Fruit fly (Drosophila melanogaster) whole organism, embryonic: ENCODE data around the gene GC.

ENCODE experiments used
- Abd-B ChIP-seq: fragments of 200-800 bp; sonication (Bioruptor generic); optimal IDR thresholded peaks from 2 replicates; lab custom pipeline; 2018; ENCODE audit warnings: missing biosample characterization, mild to moderate bottlenecking, missing genetic modification characterization, moderate library complexity
- Awh ChIP-seq: fragments of 200-800 bp; sonication (Bioruptor generic); IDR thresholded peaks from 2 replicates; pipeline ENCODE4, ENCODE4 v1.3.6; 2022; ENCODE audit warnings: missing biosample characterization, missing genetic modification characterization
- C15 ChIP-seq: fragments of 200-800 bp; sonication (Bioruptor generic); IDR thresholded peaks from 3 replicates; pipeline ENCODE4 v1.3.6; 2022; ENCODE audit warnings: missing biosample characterization, missing genetic modification characterization
- CG10274 ChIP-seq: fragments of 200-800 bp; sonication (Bioruptor generic); optimal IDR thresholded peaks from 3 replicates; lab custom pipeline; 2017; ENCODE audit warnings: missing biosample characterization, mild to moderate bottlenecking, missing genetic modification characterization
- CG11247 ChIP-seq: fragments of 200-800 bp; sonication (Bioruptor generic); IDR thresholded peaks from 2 replicates; pipeline ENCODE4 v1.3.6; 2022; ENCODE audit warnings: missing biosample characterization, missing genetic modification characterization
- CG1233 ChIP-seq: fragments of 200-800 bp; sonication (Bioruptor generic); optimal IDR thresholded peaks from 4 replicates; lab custom pipeline; 2018; ENCODE audit warnings: missing biosample characterization, mild to moderate bottlenecking, missing genetic modification characterization
- CG14441 ChIP-seq: fragments of 200-800 bp; sonication (Bioruptor generic); IDR thresholded peaks from 2 replicates; pipeline ENCODE4 v1.3.6; 2022; ENCODE audit warnings: missing biosample characterization, missing genetic modification characterization
- CG1602 ChIP-seq: fragments of 200-800 bp; sonication (Bioruptor generic); optimal IDR thresholded peaks from 3 replicates; lab custom pipeline; 2016; ENCODE audit warnings: missing biosample characterization, missing genetic modification characterization
- CG1647 ChIP-seq: fragments of 200-800 bp; sonication (Bioruptor generic); optimal IDR thresholded peaks from 3 replicates; lab custom pipeline; 2016; ENCODE audit warnings: missing biosample characterization, missing genetic modification characterization
- CG16863 ChIP-seq: fragments of 200-800 bp; sonication (Bioruptor generic); optimal IDR thresholded peaks from 3 replicates; lab custom pipeline; 2016; ENCODE audit warnings: missing biosample characterization, missing genetic modification characterization
- CG17612 ChIP-seq: fragments of 200-800 bp; sonication (Bioruptor generic); IDR thresholded peaks from 2 replicates; pipeline ENCODE4 v1.3.6; 2022; ENCODE audit warnings: missing biosample characterization, missing genetic modification characterization
- CG3163 ChIP-seq: fragments of 200-800 bp; sonication (Bioruptor generic); optimal IDR thresholded peaks from 3 replicates; lab custom pipeline; 2016; ENCODE audit warnings: missing biosample characterization, missing genetic modification characterization
- CG33557 ChIP-seq: fragments of 200-800 bp; sonication (Bioruptor generic); optimal IDR thresholded peaks from 2 replicates; lab custom pipeline; 2019; ENCODE audit warnings: missing biosample characterization, mild to moderate bottlenecking, missing genetic modification characterization, moderate library complexity
- CG3995 ChIP-seq: fragments of 200-800 bp; sonication (Bioruptor generic); optimal IDR thresholded peaks from 3 replicates; lab custom pipeline; 2016; ENCODE audit warnings: missing biosample characterization, missing genetic modification characterization
- CG4617 ChIP-seq: fragments of 200-800 bp; sonication (Bioruptor generic); optimal IDR thresholded peaks from 3 replicates; lab custom pipeline; 2016; ENCODE audit warnings: missing biosample characterization, missing genetic modification characterization, borderline replicate concordance
- CG7357 ChIP-seq: fragments of 200-800 bp; sonication (Bioruptor generic); IDR thresholded peaks from 3 replicates; pipeline ENCODE4 v1.3.6; 2022; ENCODE audit warnings: missing biosample characterization, missing genetic modification characterization
- CG8290 ChIP-seq, 3 experiments: fragments of 200-800 bp; sonication (Bioruptor generic); optimal IDR thresholded peaks; 2 replicates each; lab custom pipeline; 2016 to 2019; ENCODE audit warnings: missing biosample characterization in 3 of 3, missing genetic modification characterization in 3 of 3, mild to moderate bottlenecking in 2 of 3, moderate library complexity in 1 of 3
- CG9876 ChIP-seq: fragments of 200-800 bp; sonication (Bioruptor generic); optimal IDR thresholded peaks from 2 replicates; lab custom pipeline; 2016; ENCODE audit warnings: missing biosample characterization, missing genetic modification characterization
- CkIIα-i1 ChIP-seq: fragments of 200-800 bp; sonication (Bioruptor generic); IDR thresholded peaks from 2 replicates; pipeline ENCODE4 v1.3.6; 2022; ENCODE audit warnings: missing biosample characterization, missing genetic modification characterization
- CrebB ChIP-seq: fragments of 200-800 bp; sonication (Bioruptor generic); optimal IDR thresholded peaks from 3 replicates; lab custom pipeline; 2018; ENCODE audit warnings: missing biosample characterization, mild to moderate bottlenecking, missing genetic modification characterization
- Deaf1 ChIP-seq: fragments of 200-800 bp; optimal IDR thresholded peaks from 3 replicates; lab custom pipeline; 2019; ENCODE audit warnings: missing biosample characterization, mild to moderate bottlenecking, missing genetic modification characterization, moderate library complexity
- Dll ChIP-seq: fragments of 200-800 bp; sonication (Bioruptor generic); IDR thresholded peaks from 4 replicates; pipeline ENCODE4 v1.3.6; 2022; ENCODE audit warnings: missing biosample characterization, missing genetic modification characterization; ENCODE audit not compliant: partially characterized antibody
- Ets65A ChIP-seq: fragments of 200-800 bp; sonication (Bioruptor generic); peaks from one replicate; lab custom pipeline; 2016; ENCODE audit warnings: missing biosample characterization, missing genetic modification characterization
- Lim3 ChIP-seq: fragments of 200-800 bp; sonication (Bioruptor generic); IDR thresholded peaks from 2 replicates; pipeline ENCODE4 v1.3.6; 2022; ENCODE audit warnings: missing biosample characterization, missing genetic modification characterization
- Max ChIP-seq: fragments of 200-800 bp; sonication (Bioruptor generic); optimal IDR thresholded peaks from 2 replicates; lab custom pipeline; 2016; ENCODE audit warnings: missing biosample characterization, mild to moderate bottlenecking, missing genetic modification characterization
- Meics ChIP-seq: fragments of 200-800 bp; sonication (Bioruptor generic); optimal IDR thresholded peaks from 2 replicates; lab custom pipeline; 2017; ENCODE audit warnings: missing biosample characterization, mild to moderate bottlenecking, missing genetic modification characterization
- Nf-YB ChIP-seq: fragments of 200-800 bp; sonication (Bioruptor generic); optimal IDR thresholded peaks from 3 replicates; lab custom pipeline; 2019; ENCODE audit warnings: missing biosample characterization, mild to moderate bottlenecking, missing genetic modification characterization, moderate library complexity
- PHDP ChIP-seq: fragments of 200-800 bp; sonication (Bioruptor generic); optimal IDR thresholded peaks from 3 replicates; lab custom pipeline; 2018; ENCODE audit warnings: missing biosample characterization, mild to moderate bottlenecking, missing genetic modification characterization, moderate library complexity
- Stat92E ChIP-seq, 3 experiments: fragments of >200 bp in 2 of 3; fragments of 200-800 bp in 1 of 3; sonication (Bioruptor generic) in 1 of 3; optimal IDR thresholded peaks; 2 replicates each; lab custom pipeline; 2017 to 2019; ENCODE audit warnings: missing biosample characterization in 3 of 3, missing genetic modification characterization in 3 of 3, mild to moderate bottlenecking in 1 of 3, moderate library complexity in 1 of 3
- bowl ChIP-seq: fragments of 200-800 bp; sonication (Bioruptor generic); IDR thresholded peaks from 2 replicates; pipeline ENCODE4 v1.3.6; 2022; ENCODE audit warnings: missing biosample characterization, missing genetic modification characterization
- cg ChIP-seq: fragments of 200-800 bp; sonication (Bioruptor generic); optimal IDR thresholded peaks from 3 replicates; lab custom pipeline; 2019; ENCODE audit warnings: missing biosample characterization, mild to moderate bottlenecking, missing genetic modification characterization, moderate library complexity
- chinmo ChIP-seq: fragments of 200-800 bp; sonication (Bioruptor generic); IDR thresholded peaks from 4 replicates; pipeline ENCODE4 v1.3.6; 2022; ENCODE audit warnings: missing biosample characterization, missing genetic modification characterization; ENCODE audit not compliant: partially characterized antibody
- dati ChIP-seq: fragments of 200-800 bp; sonication (Bioruptor generic); IDR thresholded peaks from 2 replicates; pipeline ENCODE4 v1.3.6; 2022; ENCODE audit warnings: missing biosample characterization, missing genetic modification characterization
- dpn ChIP-seq, 2 experiments: fragments of 200-800 bp; sonication (Bioruptor generic); optimal IDR thresholded peaks; 3 replicates each; lab custom pipeline; 2016; ENCODE audit warnings: missing biosample characterization in 2 of 2, missing genetic modification characterization in 2 of 2
- dysf ChIP-seq: fragments of 200-800 bp; sonication (Bioruptor generic); IDR thresholded peaks from 3 replicates; pipeline ENCODE4 v1.3.6; 2022; ENCODE audit warnings: missing biosample characterization, missing genetic modification characterization
- esg ChIP-seq: fragments of 200-800 bp; sonication (Bioruptor generic); conservative IDR thresholded peaks from 2 replicates; pipeline ENCODE4 v1.3.6; 2022; ENCODE audit warnings: missing biosample characterization, missing genetic modification characterization
- ind ChIP-seq: fragments of 200-800 bp; sonication (Bioruptor generic); optimal IDR thresholded peaks from 3 replicates; lab custom pipeline; 2016; ENCODE audit warnings: missing biosample characterization, missing genetic modification characterization
- jigr1 ChIP-seq: fragments of 200-800 bp; sonication (Bioruptor generic); IDR thresholded peaks from 3 replicates; pipeline ENCODE4 v1.3.6; 2022; ENCODE audit warnings: missing biosample characterization, missing genetic modification characterization
- p53 ChIP-seq: fragments of 200-800 bp; sonication (Bioruptor generic); optimal IDR thresholded peaks from 2 replicates; lab custom pipeline; 2016; ENCODE audit warnings: missing biosample characterization, missing genetic modification characterization
- peb ChIP-seq: fragments of 200-800 bp; sonication (Bioruptor generic); IDR thresholded peaks from 2 replicates; pipeline ENCODE4 v1.3.6; 2022; ENCODE audit warnings: missing biosample characterization, missing genetic modification characterization
- pzg ChIP-seq: fragments of 200-800 bp; sonication (Bioruptor generic); optimal IDR thresholded peaks from 3 replicates; lab custom pipeline; 2018; ENCODE audit warnings: missing biosample characterization, mild to moderate bottlenecking, missing genetic modification characterization, moderate library complexity
- rib ChIP-seq: fragments of 200-800 bp; sonication (Bioruptor generic); IDR thresholded peaks from 2 replicates; pipeline ENCODE4 v1.3.6; 2022; ENCODE audit warnings: missing biosample characterization, missing genetic modification characterization
- schlank ChIP-seq: fragments of 200-800 bp; sonication (Bioruptor generic); optimal IDR thresholded peaks from 2 replicates; lab custom pipeline; 2018; ENCODE audit warnings: missing biosample characterization, mild to moderate bottlenecking, missing genetic modification characterization
- sens-2 ChIP-seq: fragments of 200-800 bp; sonication (Bioruptor generic); IDR thresholded peaks from 2 replicates; pipeline ENCODE4 v1.3.6; 2022; ENCODE audit warnings: missing biosample characterization, missing genetic modification characterization
- slbo ChIP-seq: fragments of 200-800 bp; sonication (Bioruptor generic); IDR thresholded peaks from 2 replicates; pipeline ENCODE4 v1.3.6; 2022; ENCODE audit warnings: missing biosample characterization, missing genetic modification characterization
- so ChIP-seq: fragments of 200-800 bp; sonication (Bioruptor generic); IDR thresholded peaks from 3 replicates; pipeline ENCODE4 v1.3.6; 2022; ENCODE audit warnings: missing biosample characterization, missing genetic modification characterization
- ttk ChIP-seq: fragments of 200-800 bp; sonication (Bioruptor generic); IDR thresholded peaks from 2 replicates; pipeline ENCODE4 v2.1.2; 2022; ENCODE audit warnings: missing biosample characterization, missing genetic modification characterization
- twi ChIP-seq: fragments of 200-800 bp; optimal IDR thresholded peaks from 2 replicates; lab custom pipeline; 2019; ENCODE audit warnings: missing biosample characterization, mild to moderate bottlenecking, missing genetic modification characterization, moderate library complexity
- unc-4 ChIP-seq: fragments of 200-800 bp; sonication (Bioruptor generic); IDR thresholded peaks from 2 replicates; pipeline ENCODE4 v1.3.6; 2022; ENCODE audit warnings: missing biosample characterization, missing genetic modification characterization; ENCODE audit not compliant: partially characterized antibody
- vnd ChIP-seq: fragments of 200-800 bp; sonication (Bioruptor generic); IDR thresholded peaks from 3 replicates; pipeline ENCODE4 v1.3.6; 2022; ENCODE audit warnings: missing biosample characterization, missing genetic modification characterization; ENCODE audit not compliant: partially characterized antibody
- z ChIP-seq: fragments of 200-800 bp; sonication (Bioruptor generic); IDR thresholded peaks from 3 replicates; pipeline ENCODE4 v1.3.6; 2022; ENCODE audit warnings: missing biosample characterization, missing genetic modification characterization

The GC gene

dm6 chr3L:1609611-1610010, 19.5 kb downstream of the GC start (continued):
- TF ChIP-seq rib (no peak), CG17612 (GFP tag; lab: Robert Waterston, UW) (no peak), slbo (GFP tag; lab: Robert Waterston, UW) (peak; percentile 75), CG10274 (peak; percentile 9), Ets65A (GFP tag; lab: Kevin White, UChicago) (peak; percentile 94), bowl (no peak), Dll (GFP tag; lab: Robert Waterston, UW) (no peak), dysf (GFP tag; lab: Robert Waterston, UW) (peak; percentile 74), dpn (GFP tag; optimal IDR thresholded peaks at IDR 0.05; lab: Kevin White, UChicago) (peak; percentile 45 to 58), CkIIα-i1 (GFP tag; lab: Robert Waterston, UW) (no peak), CG8290 (GFP tag; optimal IDR thresholded peaks at IDR 0.05; lab: Kevin White, UChicago) (no peak), CG8290 (tag; optimal IDR thresholded peaks at IDR 0.05; lab: Kevin White, UChicago) (peak in 1 of 2 experiments; percentile 25), C15 (GFP tag; lab: Robert Waterston, UW) (no peak), schlank (no peak), jigr1 (GFP tag; lab: Robert Waterston, UW) (no peak), CG33557 (GFP tag; lab: Kevin White, UChicago) (no peak), ttk (no peak), pzg (GFP tag; lab: Kevin White, UChicago) (no peak), esg (GFP tag; lab: Robert Waterston, UW) (no peak), p53 (GFP tag; lab: Kevin White, UChicago) (no peak), dati (GFP tag; lab: Robert Waterston, UW) (no peak), CrebB (tag; lab: Kevin White, UChicago) (no peak), CG11247 (GFP tag; lab: Robert Waterston, UW) (no peak), Lim3 (no peak), cg (no peak), CG3995 (GFP tag; lab: Kevin White, UChicago) (no peak), Awh (GFP tag; lab: Robert Waterston, UW) (no peak), CG4617 (GFP tag; lab: Kevin White, UChicago) (no peak), Deaf1 (no peak), z (GFP tag; lab: Robert Waterston, UW) (no peak), PHDP (tag; lab: Kevin White, UChicago) (peak; percentile 48), CG7357 (GFP tag; lab: Robert Waterston, UW) (0 out of 3 replicates have a peak, but pooled peaks have one; percentile 30), ind (peak; percentile 48), CG16863 (GFP tag; lab: Kevin White, UChicago) (peak; percentile 19), so (0 out of 3 replicates have a peak, but pooled peaks have one; percentile 10), unc-4 (GFP tag; lab: Robert Waterston, UW) (no peak), Nf-YB (GFP tag; lab: Kevin White, UChicago) (no peak), CG9876 (no peak), CG1233 (GFP tag; lab: Kevin White, UChicago) (no peak), Stat92E (GFP tag; optimal IDR thresholded peaks at IDR 0.05; lab: Kevin White, UChicago) (no peak), Meics (peak; percentile 68), CG1602 (GFP tag; lab: Kevin White, UChicago) (no peak), CG3163 (GFP tag; lab: Kevin White, UChicago) (no peak), twi (tag; lab: Kevin White, UChicago) (no peak), Abd-B (GFP tag; lab: Kevin White, UChicago) (no peak), CG14441 (GFP tag; lab: Robert Waterston, UW) (peak; percentile 56; the same call in 1 of the 2 replicates), Max (GFP tag; lab: Kevin White, UChicago) (no peak), sens-2 (GFP tag; lab: Robert Waterston, UW) (no peak), peb (GFP tag; lab: Robert Waterston, UW) (no peak), chinmo (no peak), CG1647 (GFP tag; lab: Kevin White, UChicago) (no peak), vnd (GFP tag; lab: Robert Waterston, UW) (no peak)
